Fruit fly (Drosophila melanogaster) whole organism, embryonic: ENCODE measurements around the gene Cpr73D.

Source experiments
- Asciz ChIP-seq: fragments of 200-800 bp; sonication (Bioruptor generic); optimal IDR thresholded peaks from 2 replicates; lab custom pipeline; 2017; ENCODE audit warnings: missing biosample characterization, mild to moderate bottlenecking, missing genetic modification characterization, missing genetic modification reagents
- BEAF-32 ChIP-seq: fragments of 200-800 bp; sonication (Bioruptor generic); optimal IDR thresholded peaks from 3 replicates; lab custom pipeline; 2017; ENCODE audit warnings: missing biosample characterization, missing genetic modification characterization, mild to moderate bottlenecking, moderate library complexity, missing genetic modification reagents
- Blimp-1 ChIP-seq: fragments of 200-800 bp; sonication (Bioruptor generic); optimal IDR thresholded peaks from 3 replicates; lab custom pipeline; 2018; ENCODE audit warnings: missing biosample characterization, missing genetic modification characterization, mild to moderate bottlenecking, moderate library complexity, missing genetic modification reagents
- CG10431 ChIP-seq: fragments of 200-800 bp; sonication (Bioruptor generic); optimal IDR thresholded peaks from 3 replicates; lab custom pipeline; 2018; ENCODE audit warnings: missing biosample characterization, mild to moderate bottlenecking, missing genetic modification characterization
- CG11696 ChIP-seq: fragments of 200-800 bp; sonication (Bioruptor generic); IDR thresholded peaks from 2 replicates; pipeline ENCODE4 v1.3.6; 2022; ENCODE audit warnings: missing biosample characterization, missing genetic modification characterization
- CG11723 ChIP-seq: fragments of 200-800 bp; sonication (Bioruptor generic); optimal IDR thresholded peaks from 2 replicates; lab custom pipeline; 2017; ENCODE audit warnings: missing biosample characterization, mild to moderate bottlenecking, missing genetic modification characterization
- CG13424 ChIP-seq: fragments of 200-800 bp; sonication (Bioruptor generic); optimal IDR thresholded peaks from 2 replicates; lab custom pipeline; 2019; ENCODE audit warnings: missing biosample characterization, mild to moderate bottlenecking, missing genetic modification characterization, moderate library complexity
- CG13894 ChIP-seq: fragments of 200-800 bp; sonication (Bioruptor generic); optimal IDR thresholded peaks from 3 replicates; lab custom pipeline; 2018; ENCODE audit warnings: missing biosample characterization, mild to moderate bottlenecking, missing genetic modification characterization, moderate library complexity
- CG14014 ChIP-seq: fragments of 200-800 bp; sonication (Bioruptor generic); IDR thresholded peaks from 2 replicates; pipeline ENCODE4 v1.3.6; 2022; ENCODE audit warnings: missing biosample characterization, missing genetic modification characterization
- CG14441 ChIP-seq: fragments of 200-800 bp; sonication (Bioruptor generic); IDR thresholded peaks from 2 replicates; pipeline ENCODE4 v1.3.6; 2022; ENCODE audit warnings: missing biosample characterization, missing genetic modification characterization
- CG15073 ChIP-seq: fragments of 200-800 bp; sonication (Bioruptor generic); optimal IDR thresholded peaks from 2 replicates; lab custom pipeline; 2016; ENCODE audit warnings: missing biosample characterization, missing genetic modification characterization
- CG1647 ChIP-seq: fragments of 200-800 bp; sonication (Bioruptor generic); optimal IDR thresholded peaks from 3 replicates; lab custom pipeline; 2016; ENCODE audit warnings: missing biosample characterization, missing genetic modification characterization
- CG17328 ChIP-seq: fragments of 200-800 bp; sonication (Bioruptor generic); IDR thresholded peaks from 2 replicates; pipeline ENCODE4 v1.3.6; 2022; ENCODE audit warnings: missing biosample characterization, missing genetic modification characterization
- CG17568 ChIP-seq: fragments of 200-800 bp; sonication (Bioruptor generic); optimal IDR thresholded peaks from 2 replicates; lab custom pipeline; 2018; ENCODE audit warnings: missing biosample characterization, mild to moderate bottlenecking, missing genetic modification characterization, moderate library complexity
- CG2120 ChIP-seq: fragments of 200-800 bp; sonication (Bioruptor generic); optimal IDR thresholded peaks from 3 replicates; lab custom pipeline; 2016; ENCODE audit warnings: missing biosample characterization, missing genetic modification characterization
- CG2889 ChIP-seq: fragments of 200-800 bp; sonication (Bioruptor generic); IDR thresholded peaks from 3 replicates; pipeline ENCODE4 v1.3.6; 2022; ENCODE audit warnings: missing biosample characterization, missing genetic modification characterization
- CG3281 ChIP-seq: fragments of 200-800 bp; sonication (Bioruptor generic); optimal IDR thresholded peaks from 3 replicates; lab custom pipeline; 2017; ENCODE audit warnings: missing biosample characterization, mild to moderate bottlenecking, missing genetic modification characterization
- CG4617 ChIP-seq: fragments of 200-800 bp; sonication (Bioruptor generic); optimal IDR thresholded peaks from 3 replicates; lab custom pipeline; 2016; ENCODE audit warnings: missing biosample characterization, missing genetic modification characterization, borderline replicate concordance
- CG6654 ChIP-seq: fragments of 200-800 bp; sonication (Bioruptor generic); optimal IDR thresholded peaks from 2 replicates; lab custom pipeline; 2017; ENCODE audit warnings: missing biosample characterization, mild to moderate bottlenecking, missing genetic modification characterization
- CG6689 ChIP-seq: fragments of 200-800 bp; sonication (Bioruptor generic); IDR thresholded peaks from 2 replicates; pipeline ENCODE4 v1.3.6; 2022; ENCODE audit warnings: missing biosample characterization, missing genetic modification characterization
- CG8359 ChIP-seq: fragments of 200-800 bp; sonication (Bioruptor generic); optimal IDR thresholded peaks from 2 replicates; lab custom pipeline; 2017; ENCODE audit warnings: missing biosample characterization, mild to moderate bottlenecking, missing genetic modification characterization, borderline replicate concordance
- CG8388 ChIP-seq: fragments of 200-800 bp; sonication (Bioruptor generic); optimal IDR thresholded peaks from 2 replicates; lab custom pipeline; 2019; ENCODE audit warnings: missing biosample characterization, mild to moderate bottlenecking, missing genetic modification characterization, moderate library complexity
- CrebB ChIP-seq: fragments of 200-800 bp; sonication (Bioruptor generic); optimal IDR thresholded peaks from 3 replicates; lab custom pipeline; 2018; ENCODE audit warnings: missing biosample characterization, mild to moderate bottlenecking, missing genetic modification characterization
- D19A ChIP-seq: fragments of 200-800 bp; optimal IDR thresholded peaks from 3 replicates; lab custom pipeline; 2019; ENCODE audit warnings: missing biosample characterization, mild to moderate bottlenecking, missing genetic modification characterization, moderate library complexity
- Doc2 ChIP-seq: fragments of 200-800 bp; sonication (Bioruptor generic); IDR thresholded peaks from 2 replicates; pipeline ENCODE4 v1.3.6; 2022; ENCODE audit warnings: missing biosample characterization, missing genetic modification characterization
- Gug ChIP-seq: fragments of 200-800 bp; sonication (Bioruptor generic); IDR thresholded peaks from 4 replicates; pipeline ENCODE4 v1.3.6; 2022; ENCODE audit warnings: missing biosample characterization, missing genetic modification characterization
- HmgD ChIP-seq: fragments of 200-800 bp; sonication (Bioruptor generic); optimal IDR thresholded peaks from 3 replicates; lab custom pipeline; 2016; ENCODE audit warnings: missing biosample characterization, missing genetic modification characterization
- Hr3 ChIP-seq: fragments of 200-800 bp; sonication (Bioruptor generic); optimal IDR thresholded peaks from 3 replicates; lab custom pipeline; 2016; ENCODE audit warnings: missing biosample characterization, missing genetic modification characterization
- Jarid2 ChIP-seq: fragments of 200-800 bp; sonication (Bioruptor generic); optimal IDR thresholded peaks from 3 replicates; lab custom pipeline; 2017; ENCODE audit warnings: mild to moderate bottlenecking, missing biosample characterization, missing genetic modification reagents, missing genetic modification characterization
- Myb ChIP-seq: fragments of 200-800 bp; sonication (Bioruptor generic); optimal IDR thresholded peaks from 2 replicates; lab custom pipeline; 2016; ENCODE audit warnings: missing biosample characterization, missing genetic modification characterization
- NC2α ChIP-seq: fragments of 200-800 bp; sonication (Bioruptor generic); optimal IDR thresholded peaks from 2 replicates; lab custom pipeline; 2016; ENCODE audit warnings: missing biosample characterization, missing genetic modification characterization
- Oaz ChIP-seq: fragments of 200-800 bp; sonication (Bioruptor generic); IDR thresholded peaks from 2 replicates; pipeline ENCODE4 v1.3.6; 2022; ENCODE audit warnings: missing biosample characterization, missing genetic modification characterization
- Poxn ChIP-seq: fragments of 200-800 bp; sonication (Bioruptor generic); IDR thresholded peaks from 2 replicates; pipeline ENCODE4 v1.3.6; 2022; ENCODE audit warnings: missing biosample characterization, missing genetic modification characterization
- Sry-β ChIP-seq: fragments of 200-800 bp; sonication (Bioruptor generic); optimal IDR thresholded peaks from 2 replicates; lab custom pipeline; 2018; ENCODE audit warnings: missing biosample characterization, mild to moderate bottlenecking, missing genetic modification characterization, moderate library complexity
- Ssrp ChIP-seq: fragments of 200-800 bp; sonication (Bioruptor generic); optimal IDR thresholded peaks from 2 replicates; lab custom pipeline; 2018; ENCODE audit warnings: missing biosample characterization, mild to moderate bottlenecking, missing genetic modification characterization, moderate library complexity
- ara ChIP-seq: fragments of 200-800 bp; sonication (Bioruptor generic); IDR thresholded peaks from 2 replicates; pipeline ENCODE4 v1.3.6; 2022; ENCODE audit warnings: missing biosample characterization, missing genetic modification characterization
- da ChIP-seq: fragments of 200-800 bp; sonication (Bioruptor generic); optimal IDR thresholded peaks from 2 replicates; lab custom pipeline; 2016; ENCODE audit warnings: missing biosample characterization, missing genetic modification characterization
- en ChIP-seq: fragments of 200-800 bp; sonication (Bioruptor generic); optimal IDR thresholded peaks from 2 replicates; lab custom pipeline; 2016; ENCODE audit warnings: missing biosample characterization, missing genetic modification characterization
- ind ChIP-seq: fragments of 200-800 bp; sonication (Bioruptor generic); optimal IDR thresholded peaks from 3 replicates; lab custom pipeline; 2016; ENCODE audit warnings: missing biosample characterization, missing genetic modification characterization
- ken ChIP-seq: fragments of 200-800 bp; sonication (Bioruptor generic); IDR thresholded peaks from 3 replicates; pipeline ENCODE4 v1.3.6; 2022; ENCODE audit warnings: missing biosample characterization, missing genetic modification characterization
- lbe ChIP-seq: fragments of 200-800 bp; sonication (Bioruptor generic); optimal IDR thresholded peaks from 2 replicates; lab custom pipeline; 2016; ENCODE audit warnings: missing biosample characterization, mild to moderate bottlenecking, missing genetic modification characterization
- luna ChIP-seq: fragments of 200-800 bp; sonication (Bioruptor generic); optimal IDR thresholded peaks from 2 replicates; lab custom pipeline; 2016; ENCODE audit warnings: missing biosample characterization, missing genetic modification characterization
- oc ChIP-seq: fragments of 200-800 bp; sonication (Bioruptor generic); optimal IDR thresholded peaks from 2 replicates; lab custom pipeline; 2018; ENCODE audit warnings: missing biosample characterization, mild to moderate bottlenecking, missing genetic modification characterization, moderate library complexity
- phol ChIP-seq: fragments of 200-800 bp; sonication (Bioruptor generic); optimal IDR thresholded peaks from 3 replicates; lab custom pipeline; 2018; ENCODE audit warnings: missing biosample characterization, mild to moderate bottlenecking, missing genetic modification characterization, moderate library complexity
- repo ChIP-seq: fragments of 200-800 bp; sonication (Bioruptor generic); optimal IDR thresholded peaks from 2 replicates; lab custom pipeline; 2016; ENCODE audit warnings: missing biosample characterization, missing genetic modification characterization
- seq ChIP-seq: fragments of 200-800 bp; sonication (Bioruptor generic); IDR thresholded peaks from 2 replicates; pipeline ENCODE4 v1.3.6; 2022; ENCODE audit warnings: missing biosample characterization, missing genetic modification characterization
- sna ChIP-seq: fragments of 200-800 bp; sonication (Bioruptor generic); IDR thresholded peaks from 2 replicates; pipeline ENCODE4 v1.3.6; 2022; ENCODE audit warnings: missing biosample characterization, missing genetic modification characterization; ENCODE audit not compliant: partially characterized antibody
- sob ChIP-seq: fragments of 200-800 bp; sonication (Bioruptor generic); IDR thresholded peaks from 2 replicates; pipeline ENCODE4 v1.3.6; 2022; ENCODE audit warnings: missing biosample characterization, missing genetic modification characterization
- tx ChIP-seq: fragments of 200-800 bp; sonication (Bioruptor generic); optimal IDR thresholded peaks from 2 replicates; lab custom pipeline; 2016; ENCODE audit warnings: missing biosample characterization, missing genetic modification characterization
- vvl ChIP-seq: fragments of 200-800 bp; sonication (Bioruptor generic); IDR thresholded peaks from 2 replicates; pipeline ENCODE4 v1.3.6; 2022; ENCODE audit warnings: missing biosample characterization, missing genetic modification characterization
- wek ChIP-seq: fragments of 200-800 bp; sonication (Bioruptor generic); optimal IDR thresholded peaks from 3 replicates; lab custom pipeline; 2018; ENCODE audit warnings: missing biosample characterization, mild to moderate bottlenecking, missing genetic modification characterization, moderate library complexity
- zf30C ChIP-seq: fragments of 200-800 bp; sonication (Bioruptor generic); optimal IDR thresholded peaks from 3 replicates; lab custom pipeline; 2018; ENCODE audit warnings: missing biosample characterization, mild to moderate bottlenecking, missing genetic modification characterization

The Cpr73D gene

dm6 chr3L:16974645-16975151, 17.2 kb upstream of the Cpr73D start (continued):
- TF ChIP-seq BEAF-32 (no peak), CG2120 (peak; percentile 9), CG13424 (tag; lab: Kevin White, UChicago) (peak; percentile 12), lbe (GFP tag; lab: Kevin White, UChicago) (peak; percentile 51), Asciz (GFP tag; lab: Kevin White, UChicago) (no peak), sob (GFP tag; lab: Robert Waterston, UW) (no peak), CG17328 (GFP tag; lab: Robert Waterston, UW) (no peak), NC2α (GFP tag; lab: Kevin White, UChicago) (no peak), Myb (no peak), CrebB (tag; lab: Kevin White, UChicago) (no peak), CG8359 (no peak), CG1647 (no peak), en (GFP tag; lab: Kevin White, UChicago) (no peak), CG3281 (GFP tag; lab: Kevin White, UChicago) (no peak), CG8388 (GFP tag; lab: Kevin White, UChicago) (no peak), luna (GFP tag; lab: Kevin White, UChicago) (no peak), tx (GFP tag; lab: Kevin White, UChicago) (no peak), oc (tag; lab: Kevin White, UChicago) (no peak), CG6689 (GFP tag; lab: Robert Waterston, UW) (no peak), CG14441 (GFP tag; lab: Robert Waterston, UW) (no peak), Poxn (GFP tag; lab: Robert Waterston, UW) (no peak), Ssrp (tag; lab: Kevin White, UChicago) (no peak), CG10431 (GFP tag; lab: Kevin White, UChicago) (no peak), Blimp-1 (GFP tag; lab: Kevin White, UChicago) (no peak), Sry-β (GFP tag; lab: Kevin White, UChicago) (no peak), CG2889 (no peak), CG4617 (no peak), CG17568 (peak; percentile 68), ind (no peak), HmgD (GFP tag; lab: Kevin White, UChicago) (no peak), Hr3 (no peak), Oaz (no peak), Gug (GFP tag; lab: Robert Waterston, UW) (no peak), vvl (GFP tag; lab: Robert Waterston, UW) (peak; percentile 32; the same call in 1 of the 2 replicates), ken (GFP tag; lab: Robert Waterston, UW) (no peak), phol (tag; lab: Kevin White, UChicago) (no peak), seq (GFP tag; lab: Robert Waterston, UW) (no peak), CG13894 (tag; lab: Kevin White, UChicago) (peak; percentile 41), CG11696 (GFP tag; lab: Robert Waterston, UW) (no peak), Doc2 (GFP tag; lab: Robert Waterston, UW) (no peak), da (no peak), sna (GFP tag; lab: Robert Waterston, UW) (no peak), wek (GFP tag; lab: Kevin White, UChicago) (peak; percentile 6), CG11723 (GFP tag; lab: Kevin White, UChicago) (no peak), D19A (tag; lab: Kevin White, UChicago) (no peak), CG6654 (GFP tag; lab: Kevin White, UChicago) (no peak), CG14014 (no peak), ara (GFP tag; lab: Robert Waterston, UW) (0 out of 2 replicates have a peak, but pooled peaks have one; percentile 5), repo (GFP tag; lab: Kevin White, UChicago) (no peak), zf30C (GFP tag; lab: Kevin White, UChicago) (no peak), CG15073 (GFP tag; lab: Kevin White, UChicago) (no peak), Jarid2 (GFP tag; lab: Kevin White, UChicago) (no peak)
